Fruit fly (Drosophila melanogaster): ENCODE data around the gene pzg.

dm6 chr3L:21252932-21253760, 32.8 kb upstream of the pzg start:
- TF ChIP-seq CG10462 (GFP tag; optimal IDR thresholded peaks at IDR 0.05): no peak
- TF ChIP-seq CG4360 (GFP tag; IDR thresholded peaks at IDR 0.05): no peak
- TF ChIP-seq BEAF-32 (GFP tag; optimal IDR thresholded peaks at IDR 0.05): no peak
- no peak for TF ChIP-seq Abd-B (GFP tag; optimal IDR thresholded peaks at IDR 0.05)
- TF ChIP-seq Lpt (GFP tag; optimal IDR thresholded peaks at IDR 0.05): no peak
- no peak for TF ChIP-seq yki (optimal IDR thresholded peaks at IDR 0.05)
- no peak for TF ChIP-seq CG12942 (GFP tag; optimal IDR thresholded peaks at IDR 0.05)
- no peak for TF ChIP-seq NC2α (GFP tag; optimal IDR thresholded peaks at IDR 0.05)
- no peak for TF ChIP-seq Spps (tag; optimal IDR thresholded peaks at IDR 0.05)
- no peak for TF ChIP-seq CG6689 (GFP tag; IDR thresholded peaks at IDR 0.05)
- TF ChIP-seq hth (optimal IDR thresholded peaks at IDR 0.05): no peak
- TF ChIP-seq CG30403 (GFP tag; optimal IDR thresholded peaks at IDR 0.05): no peak

Measured in whole organism, embryonic.